ENCODE assay signal across 1 fruit fly cellular context in the genomic region with DNA sequence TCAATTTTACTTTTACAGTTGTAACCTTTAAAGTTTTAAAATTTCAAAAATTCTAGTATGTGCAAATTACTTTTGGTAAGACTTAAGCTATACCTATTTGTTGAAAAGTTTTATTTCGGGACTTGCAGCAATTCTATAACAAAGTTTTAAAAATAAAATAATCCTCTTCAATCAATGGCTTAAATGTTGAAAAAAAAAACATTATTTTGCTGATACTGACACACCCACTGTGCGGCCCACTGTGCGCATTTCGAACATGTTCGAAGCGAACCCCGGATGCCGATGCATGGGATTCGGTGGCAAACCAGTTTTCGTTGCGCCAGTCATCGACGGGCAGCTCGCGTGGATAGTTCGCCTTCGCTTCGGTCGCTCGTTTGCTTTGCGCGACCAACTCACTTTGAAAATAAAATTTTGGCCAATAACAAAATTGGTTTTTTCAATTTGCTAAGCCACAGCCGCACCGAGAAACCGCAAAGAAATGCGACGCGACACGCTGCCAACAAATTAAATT.
A peak's percentile ranks its signal among the peaks of the same experiment; 100 is the strongest.
TF ChIP-seq lines count a peak whose summit lies in the region.

TSS of gene CG32982 (plus strand) at position 320 of the 511 bp plus-strand sequence.

TF ChIP-seq in whole organism, embryonic, 481 proteins besides CTCF, POLR2A, EP300 and RAD21 (continued from another document):
- TF ChIP-seq Sox102F (GFP tag; optimal IDR thresholded peaks at IDR 0.05; lab: Kevin White, UChicago) (peak; percentile 89), ap (GFP tag; IDR thresholded peaks at IDR 0.05; lab: Robert Waterston, UW) (peak; percentile 78), onecut (GFP tag; IDR thresholded peaks at IDR 0.05; lab: Robert Waterston, UW) (peak; percentile 88), CG3838 (GFP tag; optimal IDR thresholded peaks at IDR 0.05; lab: Kevin White, UChicago) (peak; percentile 36), fd96Cb (tag; optimal IDR thresholded peaks at IDR 0.05; lab: Kevin White, UChicago) (peak; percentile 94), Myb (GFP tag; optimal IDR thresholded peaks at IDR 0.05; lab: Kevin White, UChicago) (peak; percentile 80), CG10267 (tag; optimal IDR thresholded peaks at IDR 0.05; lab: Kevin White, UChicago) (peak; percentile 88), CG30431 (GFP tag; optimal IDR thresholded peaks at IDR 0.05; lab: Kevin White, UChicago) (peak; percentile 85), CG17186 (GFP tag; optimal IDR thresholded peaks at IDR 0.05; lab: Kevin White, UChicago) (peak; percentile 62), Mrtf (GFP tag; IDR thresholded peaks at IDR 0.05; lab: Robert Waterston, UW) (peak; percentile 84; the same call in 2 of the 3 replicates), Dek (tag; optimal IDR thresholded peaks at IDR 0.05; lab: Kevin White, UChicago) (peak; percentile 61), zen (tag; optimal IDR thresholded peaks at IDR 0.05; lab: Kevin White, UChicago) (peak; percentile 88), CG9932 (GFP tag; IDR thresholded peaks at IDR 0.05; lab: Robert Waterston, UW) (peak; percentile 93), CrebB (tag; optimal IDR thresholded peaks at IDR 0.05; lab: Kevin White, UChicago) (peak; percentile 17), twi (tag; optimal IDR thresholded peaks at IDR 0.05; lab: Kevin White, UChicago) (peak; percentile 87), MBD-R2 (GFP tag; IDR thresholded peaks at IDR 0.05; lab: Robert Waterston, UW) (peak; percentile 71; the same call in 1 of the 2 replicates), wor (GFP tag; IDR thresholded peaks at IDR 0.05; lab: Robert Waterston, UW) (peak; percentile 87), Kr (GFP tag; optimal IDR thresholded peaks at IDR 0.05; lab: Kevin White, UChicago) (no peak)
